Worm (Caenorhabditis elegans) whole organism, mixed stage, embryonic: ENCODE results near the gene sup-18.

ENCODE experiments used
- M03D4.4 ChIP-seq: sonication (generic microtip); optimal IDR thresholded peaks from 2 replicates; lab custom pipeline; 2017; ENCODE audit warnings: mild to moderate bottlenecking, missing genetic modification characterization, missing compliant biosample characterization
- blmp-1 ChIP-seq: fragments of 150-350 bp; optimal IDR thresholded peaks from 2 replicates; lab custom pipeline; 2014; ENCODE audit warnings: missing biosample characterization, missing genetic modification characterization
- ceh-39 ChIP-seq: fragments of 150-350 bp; optimal IDR thresholded peaks from 2 replicates; lab custom pipeline; 2014; ENCODE audit warnings: missing biosample characterization, missing genetic modification characterization
- ceh-43 ChIP-seq: fragments of 200-800 bp; sonication (Bioruptor generic); optimal IDR thresholded peaks from 2 replicates; lab custom pipeline; 2018; ENCODE audit warnings: mild to moderate bottlenecking, missing genetic modification characterization, moderate library complexity, missing compliant biosample characterization
- ceh-83 ChIP-seq: fragments of 200-800 bp; sonication (Bioruptor generic); optimal IDR thresholded peaks from 2 replicates; lab custom pipeline; 2018; ENCODE audit warnings: mild to moderate bottlenecking, missing genetic modification characterization, missing compliant biosample characterization
- ces-1 ChIP-seq: fragments of 150-350 bp; optimal IDR thresholded peaks from 2 replicates; lab custom pipeline; 2014; ENCODE audit warnings: missing biosample characterization, missing genetic modification reagents, missing genetic modification characterization
- cnd-1 ChIP-seq: fragments of 200-800 bp; sonication (Bioruptor generic); optimal IDR thresholded peaks from 2 replicates; lab custom pipeline; 2018; ENCODE audit warnings: mild to moderate bottlenecking, missing genetic modification characterization, missing compliant biosample characterization
- drap-1 ChIP-seq: fragments of 200-800 bp; sonication (Bioruptor generic); optimal IDR thresholded peaks from 3 replicates; lab custom pipeline; 2018; ENCODE audit warnings: mild to moderate bottlenecking, missing genetic modification characterization, missing compliant biosample characterization
- elt-1 ChIP-seq: sonication (generic microtip); optimal IDR thresholded peaks from 2 replicates; lab custom pipeline; 2017; ENCODE audit warnings: missing genetic modification characterization, mild to moderate bottlenecking, missing compliant biosample characterization, antibody characterized with exemption, moderate library complexity, borderline replicate concordance; ENCODE audit not compliant: insufficient read depth
- elt-3 ChIP-seq: fragments of 150-350 bp; optimal IDR thresholded peaks from 2 replicates; lab custom pipeline; 2014; ENCODE audit warnings: missing biosample characterization, missing genetic modification characterization
- ham-2 ChIP-seq: fragments of 200-800 bp; sonication (Bioruptor generic); optimal IDR thresholded peaks from 2 replicates; lab custom pipeline; 2018; ENCODE audit warnings: mild to moderate bottlenecking, missing genetic modification characterization, missing compliant biosample characterization
- hlh-1 ChIP-seq: fragments of 150-350 bp; optimal IDR thresholded peaks from 2 replicates; lab custom pipeline; 2014; ENCODE audit warnings: missing biosample characterization, missing genetic modification reagents, missing genetic modification characterization
- lin-13 ChIP-seq: fragments of 150-350 bp; optimal IDR thresholded peaks from 2 replicates; lab custom pipeline; 2014; ENCODE audit warnings: missing biosample characterization, missing genetic modification characterization
- lin-32 ChIP-seq: fragments of 200-800 bp; sonication (Bioruptor generic); optimal IDR thresholded peaks from 2 replicates; lab custom pipeline; 2018; ENCODE audit warnings: mild to moderate bottlenecking, missing genetic modification characterization, missing compliant biosample characterization
- lsy-2 ChIP-seq: fragments of 150-350 bp; optimal IDR thresholded peaks from 2 replicates; lab custom pipeline; 2014; ENCODE audit warnings: missing biosample characterization, missing genetic modification characterization
- mab-5 ChIP-seq: fragments of 150-350 bp; optimal IDR thresholded peaks from 2 replicates; lab custom pipeline; 2014; ENCODE audit warnings: missing biosample characterization, missing genetic modification characterization
- mep-1 ChIP-seq: fragments of 150-350 bp; optimal IDR thresholded peaks from 2 replicates; lab custom pipeline; 2017; ENCODE audit warnings: missing biosample characterization, missing genetic modification reagents, missing genetic modification characterization, inconsistent platforms
- nhr-12 ChIP-seq: fragments of 150-350 bp; optimal IDR thresholded peaks from 2 replicates; lab custom pipeline; 2014; ENCODE audit warnings: missing biosample characterization, missing genetic modification characterization
- nhr-2 ChIP-seq: fragments of 150-350 bp; optimal IDR thresholded peaks from 2 replicates; lab custom pipeline; 2014; ENCODE audit warnings: missing biosample characterization, missing genetic modification characterization
- nhr-237 ChIP-seq: fragments of 150-350 bp; optimal IDR thresholded peaks from 2 replicates; lab custom pipeline; 2014; ENCODE audit warnings: missing biosample characterization, missing genetic modification characterization
- nhr-28 ChIP-seq: fragments of 150-350 bp; optimal IDR thresholded peaks from 2 replicates; lab custom pipeline; 2014; ENCODE audit warnings: missing biosample characterization, missing genetic modification characterization
- nhr-76 ChIP-seq: sonication (generic microtip); optimal IDR thresholded peaks from 2 replicates; lab custom pipeline; 2017; ENCODE audit warnings: missing biosample characterization, missing genetic modification characterization
- pha-4 ChIP-seq: fragments of 150-350 bp; optimal IDR thresholded peaks from 2 replicates; lab custom pipeline; 2018; ENCODE audit warnings: missing biosample characterization, missing genetic modification reagents, missing genetic modification characterization
- sem-2 ChIP-seq: fragments of 200-800 bp; sonication (Bioruptor generic); optimal IDR thresholded peaks from 2 replicates; lab custom pipeline; 2018; ENCODE audit warnings: mild to moderate bottlenecking, missing genetic modification characterization, missing compliant biosample characterization
- snpc-4 ChIP-seq: fragments of 150-350 bp; optimal IDR thresholded peaks from 2 replicates; lab custom pipeline; 2014; ENCODE audit warnings: missing biosample characterization, missing genetic modification characterization
- sptf-1 ChIP-seq: sonication (generic microtip); optimal IDR thresholded peaks from 2 replicates; lab custom pipeline; 2017; ENCODE audit warnings: mild to moderate bottlenecking, missing genetic modification characterization, moderate library complexity, missing compliant biosample characterization
- tbx-8 ChIP-seq: fragments of 200-800 bp; sonication (Bioruptor generic); optimal IDR thresholded peaks from 2 replicates; lab custom pipeline; 2018; ENCODE audit warnings: mild to moderate bottlenecking, missing genetic modification characterization, moderate library complexity, missing compliant biosample characterization
- unc-39 ChIP-seq: fragments of 150-350 bp; optimal IDR thresholded peaks from 2 replicates; lab custom pipeline; 2014; ENCODE audit warnings: missing biosample characterization, missing genetic modification characterization
- unc-62 ChIP-seq: fragments of 150-350 bp; optimal IDR thresholded peaks from 2 replicates; lab custom pipeline; 2014; ENCODE audit warnings: missing biosample characterization, missing genetic modification reagents, missing genetic modification characterization
- zip-8 ChIP-seq: fragments of 150-350 bp; optimal IDR thresholded peaks from 2 replicates; lab custom pipeline; 2014; ENCODE audit warnings: missing biosample characterization, missing genetic modification characterization
- ztf-11 ChIP-seq: fragments of 150-350 bp; optimal IDR thresholded peaks from 2 replicates; lab custom pipeline; 2014; ENCODE audit warnings: missing biosample characterization, missing genetic modification characterization

The sup-18 gene

ce11 chrIII:7878852-7879329, at the start of gene sup-18:
sup-18 (minus strand) TSS chrIII:7878902.
- TF ChIP-seq hlh-1 (tag; lab: Kevin White, UChicago): no peak

- TF ChIP-seq ham-2 (GFP tag; lab: Kevin White, UChicago) (peak; percentile 78), lsy-2 (tag; lab: Kevin White, UChicago) (peak; percentile 2), sptf-1 (tag; lab: Kevin White, UChicago) (no peak), pha-4 (tag; lab: Kevin White, UChicago) (peak; percentile 34), nhr-2 (tag; lab: Kevin White, UChicago) (no peak), ceh-83 (GFP tag; lab: Kevin White, UChicago) (no peak), nhr-237 (tag; lab: Kevin White, UChicago) (peak; percentile 24), mab-5 (tag; lab: Kevin White, UChicago) (no peak), nhr-28 (tag; lab: Kevin White, UChicago) (no peak), lin-13 (no peak), hlh-1 (tag; lab: Kevin White, UChicago) (no peak), lin-32 (no peak), unc-39 (tag; lab: Kevin White, UChicago) (no peak), elt-3 (tag; lab: Kevin White, UChicago) (no peak), ceh-43 (no peak)
Measured at ce11 chrIII:7925968-7926367, 47.3 kb upstream of the sup-18 start.

ce11 chrIII:7924821-7925220, 46.1 kb upstream of the sup-18 start, which contains the start of gene tag-250:
tag-250 (minus strand) TSS chrIII:7924921.
- no peak for TF ChIP-seq mab-5 (tag; lab: Kevin White, UChicago)
- TF ChIP-seq unc-39 (tag; lab: Kevin White, UChicago): no peak
- no peak for TF ChIP-seq ceh-43
- TF ChIP-seq elt-1 (tag; lab: Kevin White, UChicago): no peak
- no peak for TF ChIP-seq elt-3 (tag; lab: Kevin White, UChicago)
- TF ChIP-seq ztf-11 (tag; lab: Kevin White, UChicago): no peak
- TF ChIP-seq zip-8: no peak
- no peak for TF ChIP-seq unc-62 (GFP tag; lab: Kevin White, UChicago)

- TF ChIP-seq tbx-8 (no peak), nhr-2 (tag; lab: Kevin White, UChicago) (no peak), snpc-4 (tag; lab: Kevin White, UChicago) (no peak), unc-62 (GFP tag; lab: Kevin White, UChicago) (no peak), nhr-28 (tag; lab: Kevin White, UChicago) (no peak), lin-32 (no peak), pha-4 (tag; lab: Kevin White, UChicago) (no peak), ztf-11 (tag; lab: Kevin White, UChicago) (no peak), ham-2 (GFP tag; lab: Kevin White, UChicago) (no peak)
Measured at ce11 chrIII:7922207-7922606, 43.5 kb upstream of the sup-18 start, which contains the start of gene C29E4.17. C29E4.17 (plus strand) TSS chrIII:7922507.

- no peak for TF ChIP-seq nhr-28 (tag; lab: Kevin White, UChicago)
- no peak for TF ChIP-seq blmp-1
- no peak for TF ChIP-seq snpc-4 (tag; lab: Kevin White, UChicago)
- TF ChIP-seq hlh-1 (tag; lab: Kevin White, UChicago): no peak
- no peak for TF ChIP-seq ham-2 (GFP tag; lab: Kevin White, UChicago)
- TF ChIP-seq ceh-83 (GFP tag; lab: Kevin White, UChicago): no peak
- TF ChIP-seq mep-1 (tag; lab: Kevin White, UChicago): no peak
- no peak for TF ChIP-seq ztf-11 (tag; lab: Kevin White, UChicago)
- TF ChIP-seq drap-1 (GFP tag; lab: Kevin White, UChicago): no peak
- TF ChIP-seq M03D4.4 (tag; lab: Kevin White, UChicago): no peak
- TF ChIP-seq ceh-39: no peak
- no peak for TF ChIP-seq nhr-76 (tag; lab: Kevin White, UChicago)
- TF ChIP-seq cnd-1 (tag; lab: Kevin White, UChicago): no peak
- no peak for TF ChIP-seq elt-3 (tag; lab: Kevin White, UChicago)
Measured at ce11 chrIII:7919823-7920222, 41.1 kb upstream of the sup-18 start, which contains the start of gene C29E4.14. C29E4.14 (plus strand) TSS chrIII:7920123.

- TF ChIP-seq cnd-1 (tag; lab: Kevin White, UChicago) (no peak), ztf-11 (tag; lab: Kevin White, UChicago) (no peak), sptf-1 (tag; lab: Kevin White, UChicago) (no peak), nhr-76 (tag; lab: Kevin White, UChicago) (no peak), nhr-2 (tag; lab: Kevin White, UChicago) (no peak), mab-5 (tag; lab: Kevin White, UChicago) (no peak), lin-32 (no peak), nhr-237 (tag; lab: Kevin White, UChicago) (no peak), zip-8 (no peak), snpc-4 (tag; lab: Kevin White, UChicago) (no peak), sem-2 (GFP tag; lab: Kevin White, UChicago) (no peak), unc-39 (tag; lab: Kevin White, UChicago) (no peak), hlh-1 (tag; lab: Kevin White, UChicago) (no peak), nhr-12 (tag; lab: Kevin White, UChicago) (no peak), lin-13 (no peak), ces-1 (GFP tag; lab: Kevin White, UChicago) (no peak), ceh-39 (no peak), mep-1 (tag; lab: Kevin White, UChicago) (no peak)
Measured at ce11 chrIII:7917667-7918066, 39.0 kb upstream of the sup-18 start, which contains the start of gene gly-3. gly-3 (minus strand) TSS chrIII:7917767.
